Worm (Caenorhabditis elegans) whole organism, young adult: ENCODE results near the gene srw-117.

Experiments used
- ets-4 ChIP-seq: fragments of 200-800 bp; sonication (Bioruptor generic); optimal IDR thresholded peaks from 2 replicates; lab custom pipeline; 2018; ENCODE audit warnings: mild to moderate bottlenecking, missing genetic modification characterization, missing compliant biosample characterization
- fkh-3 ChIP-seq: sonication (generic microtip); optimal IDR thresholded peaks from 2 replicates; lab custom pipeline; 2016; ENCODE audit warnings: mild to moderate bottlenecking, missing genetic modification characterization, missing compliant biosample characterization
- lin-35 ChIP-seq, 3 experiments: fragments of 150-350 bp in 2 of 3; sonication (generic microtip) in 1 of 3; optimal IDR thresholded peaks; 2 replicates each; lab custom pipeline; 2014 to 2018; ENCODE audit warnings: missing biosample characterization in 3 of 3, missing genetic modification characterization in 3 of 3, missing genetic modification reagents in 3 of 3
- sdz-38 ChIP-seq: sonication (generic microtip); optimal IDR thresholded peaks from 2 replicates; lab custom pipeline; 2016; ENCODE audit warnings: missing genotype, missing genetic modification characterization, missing compliant biosample characterization
- tlf-1 ChIP-seq: fragments of 200-800 bp; sonication (Bioruptor generic); optimal IDR thresholded peaks from 2 replicates; lab custom pipeline; 2018; ENCODE audit warnings: mild to moderate bottlenecking, missing genetic modification characterization, missing compliant biosample characterization

ce11 chrV:2996105-2996504 is 12.9 kb upstream of the srw-117 start, which contains the start of gene srw-120:
- TF ChIP-seq ets-4 (GFP tag; lab: Kevin White, UChicago) (no peak), sdz-38 (no peak), fkh-3 (tag; lab: Kevin White, UChicago) (no peak), tlf-1 (GFP tag; lab: Kevin White, UChicago) (no peak), lin-35 (GFP tag; optimal IDR thresholded peaks at IDR 0.05; lab: Kevin White, UChicago) (no peak)
